Worm (Caenorhabditis elegans) whole organism, early embryonic: ENCODE results near the gene H27A22.1.

ENCODE experiments used
- ama-1 ChIP-seq: fragments of 150-350 bp; optimal IDR thresholded peaks from 2 replicates; lab custom pipeline; 2014
- tra-4 ChIP-seq: sonication (generic microtip); optimal IDR thresholded peaks from 2 replicates; lab custom pipeline; 2017; ENCODE audit warnings: missing genetic modification characterization, missing compliant biosample characterization

DNA sequence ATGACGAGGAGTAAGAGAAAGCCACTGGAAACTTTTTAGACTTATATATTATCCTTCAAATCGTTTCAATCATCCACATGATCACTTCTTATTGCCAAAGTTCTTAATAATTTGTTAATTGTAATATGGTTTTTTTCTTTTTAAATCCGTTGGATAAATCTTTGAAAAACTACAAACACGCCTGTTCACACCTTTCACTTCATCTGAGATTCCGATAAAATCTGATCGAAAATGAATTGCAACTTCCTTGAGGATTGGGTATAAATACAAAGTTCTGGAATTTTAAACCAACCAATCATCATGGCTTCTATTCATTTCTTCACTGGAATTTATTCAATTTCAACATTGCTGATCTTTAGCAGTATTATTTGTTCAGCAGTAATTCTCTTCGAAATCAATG, 41.7 kb upstream of the H27A22.1 start, which contains the start of gene col-152:
- no peak for TF ChIP-seq ama-1 (lab: Kevin White, UChicago)
- no peak for TF ChIP-seq tra-4 (tag; lab: Kevin White, UChicago)
